Fruit fly (Drosophila melanogaster) whole organism, embryonic: ENCODE data around the gene EMC6.

Source experiments
- C15 ChIP-seq: fragments of 200-800 bp; sonication (Bioruptor generic); IDR thresholded peaks from 3 replicates; pipeline ENCODE4 v1.3.6; 2022; ENCODE audit warnings: missing biosample characterization, missing genetic modification characterization
- CG10267 ChIP-seq: fragments of 200-800 bp; sonication (Bioruptor generic); optimal IDR thresholded peaks from 2 replicates; lab custom pipeline; 2018; ENCODE audit warnings: missing biosample characterization, mild to moderate bottlenecking, missing genetic modification characterization, moderate library complexity
- CG13894 ChIP-seq: fragments of 200-800 bp; sonication (Bioruptor generic); optimal IDR thresholded peaks from 3 replicates; lab custom pipeline; 2018; ENCODE audit warnings: missing biosample characterization, mild to moderate bottlenecking, missing genetic modification characterization, moderate library complexity
- CG14710 ChIP-seq: fragments of 200-800 bp; sonication (Bioruptor generic); optimal IDR thresholded peaks from 3 replicates; lab custom pipeline; 2019; ENCODE audit warnings: missing biosample characterization, mild to moderate bottlenecking, missing genetic modification characterization, moderate library complexity
- CG1529 ChIP-seq: fragments of 200-800 bp; sonication (Bioruptor generic); optimal IDR thresholded peaks from 3 replicates; lab custom pipeline; 2018; ENCODE audit warnings: missing biosample characterization, missing genetic modification characterization
- CG16779 ChIP-seq: fragments of 200-800 bp; sonication (Bioruptor generic); IDR thresholded peaks from 2 replicates; pipeline ENCODE4 v1.3.6; 2022; ENCODE audit warnings: missing biosample characterization, missing genetic modification characterization
- CG17912 ChIP-seq: fragments of 200-800 bp; sonication (Bioruptor generic); optimal IDR thresholded peaks from 2 replicates; lab custom pipeline; 2018; ENCODE audit warnings: missing biosample characterization, mild to moderate bottlenecking, missing genetic modification characterization
- CG18599 ChIP-seq: fragments of 200-800 bp; sonication (Bioruptor generic); optimal IDR thresholded peaks from 3 replicates; lab custom pipeline; 2017; ENCODE audit warnings: missing biosample characterization, missing genetic modification characterization, mild to moderate bottlenecking, moderate library complexity, missing genetic modification reagents
- CG2875 ChIP-seq: fragments of 200-800 bp; sonication (Bioruptor generic); optimal IDR thresholded peaks from 2 replicates; lab custom pipeline; 2017; ENCODE audit warnings: missing biosample characterization, mild to moderate bottlenecking, missing genetic modification characterization, missing genetic modification reagents
- CG30020 ChIP-seq: fragments of 200-800 bp; optimal IDR thresholded peaks from 2 replicates; lab custom pipeline; 2019; ENCODE audit warnings: missing biosample characterization, mild to moderate bottlenecking, missing genetic modification characterization, moderate library complexity
- CG32532 ChIP-seq: fragments of 200-800 bp; sonication (Bioruptor generic); IDR thresholded peaks from 2 replicates; pipeline ENCODE4 v1.3.6; 2022; ENCODE audit warnings: missing biosample characterization, missing genetic modification characterization
- CG32767 ChIP-seq: fragments of 200-800 bp; sonication (Bioruptor generic); IDR thresholded peaks from 2 replicates; pipeline ENCODE4 v1.3.6; 2022; ENCODE audit warnings: missing biosample characterization, missing genetic modification characterization
- CG3281 ChIP-seq: fragments of 200-800 bp; sonication (Bioruptor generic); optimal IDR thresholded peaks from 3 replicates; lab custom pipeline; 2017; ENCODE audit warnings: missing biosample characterization, mild to moderate bottlenecking, missing genetic modification characterization
- CG34422 ChIP-seq: fragments of 200-800 bp; sonication (Bioruptor generic); IDR thresholded peaks from 3 replicates; pipeline ENCODE4 v1.3.6; 2022; ENCODE audit warnings: missing biosample characterization, missing genetic modification characterization
- CG3726 ChIP-seq: fragments of 200-800 bp; sonication (Bioruptor generic); IDR thresholded peaks from 3 replicates; pipeline ENCODE4, ENCODE4 v1.3.6; 2022; ENCODE audit warnings: missing biosample characterization, missing genetic modification characterization
- CG3995 ChIP-seq: fragments of 200-800 bp; sonication (Bioruptor generic); optimal IDR thresholded peaks from 3 replicates; lab custom pipeline; 2016; ENCODE audit warnings: missing biosample characterization, missing genetic modification characterization
- CG4360 ChIP-seq: fragments of 200-800 bp; sonication (Bioruptor generic); IDR thresholded peaks from 2 replicates; pipeline ENCODE4 v1.3.6; 2022; ENCODE audit warnings: missing biosample characterization, missing genetic modification characterization
- CG4617 ChIP-seq: fragments of 200-800 bp; sonication (Bioruptor generic); optimal IDR thresholded peaks from 3 replicates; lab custom pipeline; 2016; ENCODE audit warnings: missing biosample characterization, missing genetic modification characterization, borderline replicate concordance
- CG5180 ChIP-seq: fragments of 200-800 bp; sonication (Bioruptor generic); optimal IDR thresholded peaks from 3 replicates; lab custom pipeline; 2017; ENCODE audit warnings: missing biosample characterization, missing genetic modification characterization, mild to moderate bottlenecking, moderate library complexity, missing genetic modification reagents
- CG9797 ChIP-seq: fragments of 200-800 bp; sonication (Bioruptor generic); optimal IDR thresholded peaks from 3 replicates; lab custom pipeline; 2018; ENCODE audit warnings: missing biosample characterization, mild to moderate bottlenecking, missing genetic modification characterization
- CHES-1-like ChIP-seq: fragments of 200-800 bp; sonication (Bioruptor generic); optimal IDR thresholded peaks from 2 replicates; lab custom pipeline; 2016; ENCODE audit warnings: missing biosample characterization, missing genetic modification characterization
- Dp ChIP-seq: fragments of 200-800 bp; sonication (Bioruptor generic); optimal IDR thresholded peaks from 2 replicates; lab custom pipeline; 2018; ENCODE audit warnings: missing biosample characterization, mild to moderate bottlenecking, missing genetic modification characterization, moderate library complexity
- E2f2 ChIP-seq: fragments of 200-800 bp; sonication (Bioruptor generic); IDR thresholded peaks from 2 replicates; pipeline ENCODE4 v1.3.6; 2022; ENCODE audit warnings: missing biosample characterization, missing genetic modification characterization
- Ets97D ChIP-seq: fragments of 200-800 bp; sonication (Bioruptor generic); optimal IDR thresholded peaks from 3 replicates; lab custom pipeline; 2016; ENCODE audit warnings: missing biosample characterization, missing genetic modification characterization
- HmgZ ChIP-seq: fragments of 200-800 bp; sonication (Bioruptor generic); optimal IDR thresholded peaks from 2 replicates; lab custom pipeline; 2018; ENCODE audit warnings: missing biosample characterization, mild to moderate bottlenecking, missing genetic modification characterization
- Lhr ChIP-seq: fragments of 200-800 bp; sonication (Bioruptor generic); optimal IDR thresholded peaks from 3 replicates; lab custom pipeline; 2017; ENCODE audit warnings: mild to moderate bottlenecking, missing biosample characterization, missing genetic modification reagents, missing genetic modification characterization
- MBD-R2 ChIP-seq: fragments of 200-800 bp; sonication (Bioruptor generic); IDR thresholded peaks from 2 replicates; pipeline ENCODE4 v1.3.6; 2022; ENCODE audit warnings: missing biosample characterization, missing genetic modification characterization
- MESR4 ChIP-seq: fragments of 200-800 bp; sonication (Bioruptor generic); optimal IDR thresholded peaks from 2 replicates; lab custom pipeline; 2018; ENCODE audit warnings: missing biosample characterization, mild to moderate bottlenecking, missing genetic modification characterization, moderate library complexity
- Myb ChIP-seq: fragments of 200-800 bp; sonication (Bioruptor generic); optimal IDR thresholded peaks from 2 replicates; lab custom pipeline; 2016; ENCODE audit warnings: missing biosample characterization, missing genetic modification characterization
- Scr ChIP-seq: fragments of 200-800 bp; sonication (Bioruptor generic); IDR thresholded peaks from 2 replicates; pipeline ENCODE4 v1.3.6; 2022; ENCODE audit warnings: missing biosample characterization, missing genetic modification characterization; ENCODE audit not compliant: partially characterized antibody
- Taf1 ChIP-seq: fragments of 200-800 bp; sonication (Bioruptor generic); IDR thresholded peaks from 2 replicates; pipeline ENCODE4 v1.3.6; 2022; ENCODE audit warnings: missing biosample characterization, missing genetic modification characterization
- btn ChIP-seq: fragments of 200-800 bp; sonication (Bioruptor generic); optimal IDR thresholded peaks from 2 replicates; lab custom pipeline; 2016; ENCODE audit warnings: missing biosample characterization, missing genetic modification characterization
- chinmo ChIP-seq: fragments of 200-800 bp; sonication (Bioruptor generic); IDR thresholded peaks from 4 replicates; pipeline ENCODE4 v1.3.6; 2022; ENCODE audit warnings: missing biosample characterization, missing genetic modification characterization; ENCODE audit not compliant: partially characterized antibody
- cwo ChIP-seq: fragments of 200-800 bp; sonication (Bioruptor generic); optimal IDR thresholded peaks from 3 replicates; lab custom pipeline; 2017; ENCODE audit warnings: missing biosample characterization, missing genetic modification characterization, mild to moderate bottlenecking, moderate library complexity, missing genetic modification reagents
- dati ChIP-seq: fragments of 200-800 bp; sonication (Bioruptor generic); IDR thresholded peaks from 2 replicates; pipeline ENCODE4 v1.3.6; 2022; ENCODE audit warnings: missing biosample characterization, missing genetic modification characterization
- gfzf ChIP-seq: fragments of 200-800 bp; sonication (Bioruptor generic); optimal IDR thresholded peaks from 2 replicates; lab custom pipeline; 2016; ENCODE audit warnings: missing biosample characterization, mild to moderate bottlenecking, missing genetic modification characterization, moderate library complexity
- grau ChIP-seq: fragments of 200-800 bp; optimal IDR thresholded peaks from 3 replicates; lab custom pipeline; 2019; ENCODE audit warnings: missing biosample characterization, mild to moderate bottlenecking, missing genetic modification characterization, moderate library complexity
- klu ChIP-seq: fragments of 200-800 bp; sonication (Bioruptor generic); IDR thresholded peaks from 2 replicates; pipeline ENCODE4 v1.3.6; 2022; ENCODE audit warnings: missing biosample characterization, missing genetic modification characterization
- nom ChIP-seq: fragments of 200-800 bp; sonication (Bioruptor generic); optimal IDR thresholded peaks from 2 replicates; lab custom pipeline; 2017; ENCODE audit warnings: missing biosample characterization, missing genetic modification characterization, mild to moderate bottlenecking, moderate library complexity, missing genetic modification reagents
- phol ChIP-seq: fragments of 200-800 bp; sonication (Bioruptor generic); optimal IDR thresholded peaks from 3 replicates; lab custom pipeline; 2018; ENCODE audit warnings: missing biosample characterization, mild to moderate bottlenecking, missing genetic modification characterization, moderate library complexity
- pzg ChIP-seq: fragments of 200-800 bp; sonication (Bioruptor generic); optimal IDR thresholded peaks from 3 replicates; lab custom pipeline; 2018; ENCODE audit warnings: missing biosample characterization, mild to moderate bottlenecking, missing genetic modification characterization, moderate library complexity
- sna ChIP-seq: fragments of 200-800 bp; sonication (Bioruptor generic); IDR thresholded peaks from 2 replicates; pipeline ENCODE4 v1.3.6; 2022; ENCODE audit warnings: missing biosample characterization, missing genetic modification characterization; ENCODE audit not compliant: partially characterized antibody
- tgo ChIP-seq: fragments of 200-800 bp; sonication (Bioruptor generic); IDR thresholded peaks from 3 replicates; pipeline ENCODE4 v1.3.6; 2022; ENCODE audit warnings: missing biosample characterization, missing genetic modification characterization
- trem ChIP-seq: fragments of 200-800 bp; optimal IDR thresholded peaks from 3 replicates; lab custom pipeline; 2019; ENCODE audit warnings: missing biosample characterization, mild to moderate bottlenecking, missing genetic modification characterization, moderate library complexity
- tup ChIP-seq: fragments of 200-800 bp; sonication (Bioruptor generic); optimal IDR thresholded peaks from 2 replicates; lab custom pipeline; 2016; ENCODE audit warnings: missing biosample characterization, mild to moderate bottlenecking, missing genetic modification characterization, moderate library complexity
- vvl ChIP-seq: fragments of 200-800 bp; sonication (Bioruptor generic); IDR thresholded peaks from 2 replicates; pipeline ENCODE4 v1.3.6; 2022; ENCODE audit warnings: missing biosample characterization, missing genetic modification characterization
- zen ChIP-seq: fragments of 200-800 bp; sonication (Bioruptor generic); optimal IDR thresholded peaks from 3 replicates; lab custom pipeline; 2018; ENCODE audit warnings: missing biosample characterization, mild to moderate bottlenecking, missing genetic modification characterization, moderate library complexity
- zf30C ChIP-seq: fragments of 200-800 bp; sonication (Bioruptor generic); optimal IDR thresholded peaks from 3 replicates; lab custom pipeline; 2018; ENCODE audit warnings: missing biosample characterization, mild to moderate bottlenecking, missing genetic modification characterization

EMC6 gene

DNA sequence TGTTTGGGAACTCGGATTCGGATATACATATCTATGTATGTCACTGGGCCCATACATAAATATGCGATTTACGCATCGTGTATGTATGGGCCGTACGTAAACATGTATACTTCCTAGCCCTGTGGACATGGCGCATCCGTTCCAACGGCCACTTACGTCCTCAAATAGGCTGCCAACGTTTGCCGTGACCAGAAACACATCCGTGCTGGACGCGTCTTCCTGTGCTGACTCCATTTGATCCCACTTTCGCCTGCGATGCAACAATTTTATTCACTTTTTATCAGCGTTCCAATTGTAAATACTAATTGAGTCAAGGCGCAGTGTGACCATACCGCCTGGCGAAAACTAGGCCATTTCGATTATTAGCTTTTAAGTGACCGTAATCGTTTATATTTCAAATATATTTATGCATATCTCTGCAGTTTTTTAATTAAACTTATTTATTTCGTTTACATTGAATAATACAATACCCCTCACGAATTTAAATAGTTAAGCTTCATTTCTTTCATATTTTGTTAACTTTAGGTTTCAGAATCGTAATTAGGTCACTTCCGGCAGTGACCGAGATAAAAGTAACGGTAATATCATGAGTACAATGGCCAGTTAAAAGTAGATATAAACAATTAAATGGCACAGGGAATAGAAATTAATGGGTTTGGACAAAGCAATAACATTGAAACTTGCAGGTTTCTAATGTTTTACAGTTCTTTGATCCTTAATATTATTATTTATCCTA lies 20.2 kb upstream of the EMC6 start, which contains the start of gene 5PtaseI:
5PtaseI (minus strand) TSS at position 336 of the 736 bp plus-strand sequence.
- no peak for TF ChIP-seq C15 (GFP tag; lab: Robert Waterston, UW)
- TF ChIP-seq CG3281 (GFP tag; lab: Kevin White, UChicago) = peak; percentile 8
- peak; percentile 81 for TF ChIP-seq Ets97D (GFP tag; lab: Kevin White, UChicago)
- peak; percentile 17 for TF ChIP-seq nom (GFP tag; lab: Kevin White, UChicago)
- TF ChIP-seq CG3995 (GFP tag; lab: Kevin White, UChicago) = peak; percentile 86
- TF ChIP-seq tgo (GFP tag; lab: Robert Waterston, UW) = no peak
- TF ChIP-seq CG32532 = no peak
- peak; percentile 30 for TF ChIP-seq phol (tag; lab: Kevin White, UChicago)
- TF ChIP-seq CG2875 (GFP tag; lab: Kevin White, UChicago) = no peak
- no peak for TF ChIP-seq CG16779 (GFP tag; lab: Robert Waterston, UW)
- peak; percentile 28 for TF ChIP-seq HmgZ (tag; lab: Kevin White, UChicago)
- peak; percentile 73 for TF ChIP-seq gfzf (GFP tag; lab: Kevin White, UChicago)
- peak; percentile 9 for TF ChIP-seq CG10267 (tag; lab: Kevin White, UChicago)
- TF ChIP-seq sna (GFP tag; lab: Robert Waterston, UW) = peak; percentile 27; the same call in 1 of the 2 replicates
- peak; percentile 23 for TF ChIP-seq CG30020 (tag; lab: Kevin White, UChicago)
- peak; percentile 72 for TF ChIP-seq MESR4 (GFP tag; lab: Kevin White, UChicago)
- no peak for TF ChIP-seq dati
- peak; percentile 3 for TF ChIP-seq trem (tag; lab: Kevin White, UChicago)
- no peak for TF ChIP-seq CG5180 (GFP tag; lab: Kevin White, UChicago)
- TF ChIP-seq CG32767 (GFP tag; lab: Robert Waterston, UW) = 0 out of 2 replicates have a peak, but pooled peaks have one; percentile 47
- peak; percentile 75 for TF ChIP-seq CG4617 (GFP tag; lab: Kevin White, UChicago)
- TF ChIP-seq tup (GFP tag; lab: Kevin White, UChicago) = no peak
- no peak for TF ChIP-seq zf30C
- TF ChIP-seq Scr (GFP tag; lab: Robert Waterston, UW) = peak; percentile 28; the same call in 1 of the 2 replicates
- peak; percentile 22 for TF ChIP-seq zen (tag; lab: Kevin White, UChicago)
- no peak for TF ChIP-seq Taf1 (GFP tag; lab: Robert Waterston, UW)
- 0 out of 3 replicates have a peak, but pooled peaks have one; percentile 39 for TF ChIP-seq CG34422
- TF ChIP-seq CG4360 (GFP tag; lab: Robert Waterston, UW) = 0 out of 2 replicates have a peak, but pooled peaks have one; percentile 19
- TF ChIP-seq btn (GFP tag; lab: Kevin White, UChicago) = no peak
- no peak for TF ChIP-seq Lhr (GFP tag; lab: Kevin White, UChicago)
- peak; percentile 73 for TF ChIP-seq E2f2 (GFP tag; lab: Robert Waterston, UW)
- peak; percentile 63 for TF ChIP-seq MBD-R2 (GFP tag; lab: Robert Waterston, UW)
- peak; percentile 45 for TF ChIP-seq pzg (GFP tag; lab: Kevin White, UChicago)
- 0 out of 4 replicates have a peak, but pooled peaks have one; percentile 66 for TF ChIP-seq chinmo (GFP tag; lab: Robert Waterston, UW)
- TF ChIP-seq CG14710 = peak; percentile 19
- TF ChIP-seq CG1529 (GFP tag; lab: Kevin White, UChicago) = no peak
- TF ChIP-seq Myb (GFP tag; lab: Kevin White, UChicago) = peak; percentile 91
- no peak for TF ChIP-seq CG17912
- peak; percentile 38 for TF ChIP-seq vvl (GFP tag; lab: Robert Waterston, UW)
- TF ChIP-seq CG18599 (GFP tag; lab: Kevin White, UChicago) = no peak
- peak; percentile 8 for TF ChIP-seq grau (tag; lab: Kevin White, UChicago)
- TF ChIP-seq CG9797 = peak; percentile 57
- TF ChIP-seq cwo (GFP tag; lab: Kevin White, UChicago) = no peak
- no peak for TF ChIP-seq CG13894 (tag; lab: Kevin White, UChicago)
- TF ChIP-seq klu (GFP tag; lab: Robert Waterston, UW) = no peak
- TF ChIP-seq CHES-1-like (GFP tag; lab: Kevin White, UChicago) = peak; percentile 4
- TF ChIP-seq Dp (GFP tag; lab: Kevin White, UChicago) = peak; percentile 65
- TF ChIP-seq CG3726 (GFP tag; lab: Robert Waterston, UW) = no peak
